Worm (Caenorhabditis elegans) whole organism, L4 larva: ENCODE results near the gene F37B12.3.
A peak's percentile ranks its signal among the peaks of the same experiment; 100 is the strongest.

Experiments used
- F49E8.2 ChIP-seq: sonication (generic microtip); optimal IDR thresholded peaks from 2 replicates; lab custom pipeline; 2016; ENCODE audit warnings: missing compliant biosample characterization, mild to moderate bottlenecking, missing genetic modification characterization, borderline replicate concordance
- T20F7.1 ChIP-seq: fragments of 200-800 bp; sonication (Bioruptor generic); optimal IDR thresholded peaks from 2 replicates; lab custom pipeline; 2018; ENCODE audit warnings: mild to moderate bottlenecking, missing genetic modification characterization, missing compliant biosample characterization
- T26A8.4 ChIP-seq: fragments of 200-800 bp; sonication (Bioruptor generic); IDR thresholded peaks from 2 replicates; pipeline ENCODE4 v1.3.6; 2022; ENCODE audit warnings: missing genetic modification characterization, missing compliant biosample characterization
- Y5F2A.4 ChIP-seq: fragments of 200-800 bp; sonication (Bioruptor generic); optimal IDR thresholded peaks from 2 replicates; lab custom pipeline; 2018; ENCODE audit warnings: mild to moderate bottlenecking, missing genetic modification characterization, missing compliant biosample characterization
- ZK337.2 ChIP-seq: fragments of 200-800 bp; sonication (Bioruptor generic); IDR thresholded peaks from 2 replicates; pipeline ENCODE4 v1.3.6; 2022; ENCODE audit warnings: missing genetic modification reagents, missing genetic modification characterization, missing compliant biosample characterization
- aly-2 ChIP-seq: sonication (generic microtip); optimal IDR thresholded peaks from 2 replicates; lab custom pipeline; 2018; ENCODE audit warnings: missing biosample characterization, missing genetic modification characterization
- ama-1 ChIP-seq: fragments of 150-350 bp; optimal IDR thresholded peaks from 2 replicates; lab custom pipeline; 2014; ENCODE audit warnings: inconsistent platforms, mixed read lengths
- arid-1 ChIP-seq: fragments of 200-800 bp; sonication (Bioruptor generic); conservative IDR thresholded peaks from 2 replicates; pipeline ENCODE4 v1.3.6; 2022; ENCODE audit warnings: missing genetic modification reagents, missing genetic modification characterization, missing compliant biosample characterization
- attf-4 ChIP-seq: sonication (generic microtip); optimal IDR thresholded peaks from 3 replicates; lab custom pipeline; 2017; ENCODE audit warnings: missing biosample characterization, missing genetic modification characterization
- ceh-44 ChIP-seq: fragments of 200-800 bp; sonication (Bioruptor generic); IDR thresholded peaks from 2 replicates; pipeline ENCODE4 v1.3.6; 2022; ENCODE audit warnings: missing genetic modification reagents, missing genetic modification characterization, missing compliant biosample characterization
- ceh-82 ChIP-seq: sonication (generic microtip); optimal IDR thresholded peaks from 2 replicates; lab custom pipeline; 2017; ENCODE audit warnings: missing biosample characterization, missing genetic modification characterization
- daf-16 ChIP-seq, 3 experiments: sonication (generic microtip); optimal IDR thresholded peaks; 2 replicates each; lab custom pipeline; 2016 to 2017; ENCODE audit warnings: missing genetic modification characterization in 3 of 3, missing genetic modification reagents in 3 of 3, mild to moderate bottlenecking in 2 of 3, missing compliant biosample characterization in 2 of 3, missing biosample characterization in 1 of 3, moderate library complexity in 1 of 3
- dmd-6 ChIP-seq: fragments of 200-800 bp; sonication (Bioruptor generic); IDR thresholded peaks from 2 replicates; pipeline ENCODE4 v1.3.6; 2022; ENCODE audit warnings: missing genetic modification reagents, missing genetic modification characterization, missing compliant biosample characterization
- dmd-9 ChIP-seq: fragments of 200-800 bp; sonication (Bioruptor generic); IDR thresholded peaks from 2 replicates; pipeline ENCODE4 v1.3.6; 2022; ENCODE audit warnings: missing genetic modification reagents, missing genetic modification characterization, missing compliant biosample characterization
- dve-1 ChIP-seq: sonication (generic microtip); optimal IDR thresholded peaks from 2 replicates; lab custom pipeline; 2017; ENCODE audit warnings: antibody characterized with exemption, mild to moderate bottlenecking, missing genetic modification characterization, missing compliant biosample characterization; ENCODE audit not compliant: insufficient read depth
- egl-27 ChIP-seq: sonication (generic microtip); optimal IDR thresholded peaks from 3 replicates; lab custom pipeline; 2017; ENCODE audit warnings: missing biosample characterization, missing genetic modification reagents, missing genetic modification characterization
- hif-1 ChIP-seq, 2 experiments: sonication (generic microtip); optimal IDR thresholded peaks; 2 replicates each; lab custom pipeline; 2016 to 2017; ENCODE audit warnings: missing compliant biosample characterization in 2 of 2, missing genetic modification characterization in 2 of 2, missing genetic modification reagents in 2 of 2, missing genotype in 2 of 2, mild to moderate bottlenecking in 1 of 2
- hlh-30 ChIP-seq: sonication (generic microtip); optimal IDR thresholded peaks from 2 replicates; lab custom pipeline; 2017; ENCODE audit warnings: antibody characterized with exemption, mild to moderate bottlenecking, missing genetic modification characterization, missing compliant biosample characterization; ENCODE audit not compliant: insufficient read depth
- jun-1 ChIP-seq: fragments of 150-350 bp; optimal IDR thresholded peaks from 2 replicates; lab custom pipeline; 2014; ENCODE audit warnings: missing biosample characterization, missing genetic modification reagents, missing genetic modification characterization
- lin-13 ChIP-seq: fragments of 150-350 bp; optimal IDR thresholded peaks from 2 replicates; lab custom pipeline; 2014; ENCODE audit warnings: missing biosample characterization, missing genetic modification reagents, missing genetic modification characterization
- lin-38 ChIP-seq: fragments of 200-800 bp; sonication (Bioruptor generic); IDR thresholded peaks from 2 replicates; pipeline ENCODE4 v1.3.6; 2022; ENCODE audit warnings: missing genetic modification reagents, missing genetic modification characterization, missing compliant biosample characterization
- lin-39 ChIP-seq: fragments of 150-350 bp; optimal IDR thresholded peaks from 2 replicates; lab custom pipeline; 2014; ENCODE audit warnings: missing biosample characterization, missing genetic modification reagents, missing genetic modification characterization
- lsy-2 ChIP-seq, 2 experiments: fragments of 150-350 bp in 1 of 2; sonication (generic microtip) in 1 of 2; optimal IDR thresholded peaks; 2 replicates each; lab custom pipeline; 2014 to 2017; ENCODE audit warnings: missing biosample characterization in 2 of 2, missing genetic modification characterization in 2 of 2
- madf-5 ChIP-seq, 2 experiments: fragments of 200-800 bp; sonication (Bioruptor generic); IDR thresholded peaks; 2 replicates each; pipeline ENCODE4 v1.3.6; 2022; ENCODE audit warnings: missing compliant biosample characterization in 2 of 2, missing genetic modification characterization in 2 of 2
- madf-9 ChIP-seq: fragments of 200-800 bp; sonication (Bioruptor generic); conservative IDR thresholded peaks from 2 replicates; pipeline ENCODE4 v1.3.6; 2022; ENCODE audit warnings: missing genetic modification reagents, missing genetic modification characterization, missing compliant biosample characterization
- mep-1 ChIP-seq: fragments of 150-350 bp; sonication (generic microtip); optimal IDR thresholded peaks from 3 replicates; lab custom pipeline; 2014; ENCODE audit warnings: missing biosample characterization, missing genetic modification characterization
- mes-2 ChIP-seq: sonication (generic microtip); optimal IDR thresholded peaks from 2 replicates; lab custom pipeline; 2016; ENCODE audit warnings: missing genotype, mild to moderate bottlenecking, missing genetic modification characterization, missing compliant biosample characterization; ENCODE audit not compliant: poor library complexity, severe bottlenecking
- nhr-102 ChIP-seq: sonication (generic microtip); optimal IDR thresholded peaks from 2 replicates; lab custom pipeline; 2016; ENCODE audit warnings: mild to moderate bottlenecking, missing genetic modification characterization, moderate library complexity, missing compliant biosample characterization
- nhr-48 ChIP-seq: sonication (generic microtip); optimal IDR thresholded peaks from 2 replicates; lab custom pipeline; 2016; ENCODE audit warnings: mild to moderate bottlenecking, missing genetic modification characterization, missing compliant biosample characterization
- nhr-6 ChIP-seq: fragments of 150-350 bp; optimal IDR thresholded peaks from 2 replicates; lab custom pipeline; 2014; ENCODE audit warnings: missing biosample characterization, missing genetic modification characterization
- nhr-76 ChIP-seq: fragments of 150-350 bp; optimal IDR thresholded peaks from 2 replicates; lab custom pipeline; 2014; ENCODE audit warnings: missing biosample characterization, missing genetic modification characterization
- nhr-77 ChIP-seq: fragments of 150-350 bp; optimal IDR thresholded peaks from 2 replicates; lab custom pipeline; 2014; ENCODE audit warnings: missing biosample characterization, missing genetic modification characterization
- set-16 ChIP-seq: fragments of 200-800 bp; sonication (Bioruptor generic); IDR thresholded peaks from 2 replicates; pipeline ENCODE4 v1.3.6; 2022; ENCODE audit warnings: missing genetic modification reagents, missing genetic modification characterization, missing compliant biosample characterization
- skn-1 ChIP-seq: fragments of 150-350 bp; optimal IDR thresholded peaks from 2 replicates; lab custom pipeline; 2014; ENCODE audit warnings: missing biosample characterization, missing genetic modification characterization
- spr-3 ChIP-seq: fragments of 200-800 bp; sonication (Bioruptor generic); optimal IDR thresholded peaks from 2 replicates; lab custom pipeline; 2018; ENCODE audit warnings: mild to moderate bottlenecking, missing genetic modification characterization, missing compliant biosample characterization
- tra-1 ChIP-seq: fragments of 200-800 bp; sonication (Bioruptor generic); IDR thresholded peaks from 2 replicates; pipeline ENCODE4 v1.3.6; 2022; ENCODE audit warnings: missing genetic modification reagents, missing genetic modification characterization, missing compliant biosample characterization
- unc-130 ChIP-seq: sonication (generic microtip); optimal IDR thresholded peaks from 2 replicates; lab custom pipeline; 2016; ENCODE audit warnings: missing genetic modification reagents, missing genetic modification characterization, missing compliant biosample characterization
- unc-62 ChIP-seq, 3 experiments: fragments of 150-350 bp in 1 of 3; sonication (generic microtip); optimal IDR thresholded peaks in 2 of 3; peaks in 1 of 3; 1 replicate in 1 of 3; 2 replicates in 2 of 3; lab custom pipeline; 2014 to 2017; ENCODE audit warnings: missing biosample characterization in 3 of 3, missing genetic modification characterization in 3 of 3, missing genetic modification reagents in 3 of 3, missing genotype in 1 of 3
- ztf-7 ChIP-seq: fragments of 150-350 bp; optimal IDR thresholded peaks from 2 replicates; lab custom pipeline; 2014; ENCODE audit warnings: missing biosample characterization, missing genetic modification characterization

Gene F37B12.3

DNA sequence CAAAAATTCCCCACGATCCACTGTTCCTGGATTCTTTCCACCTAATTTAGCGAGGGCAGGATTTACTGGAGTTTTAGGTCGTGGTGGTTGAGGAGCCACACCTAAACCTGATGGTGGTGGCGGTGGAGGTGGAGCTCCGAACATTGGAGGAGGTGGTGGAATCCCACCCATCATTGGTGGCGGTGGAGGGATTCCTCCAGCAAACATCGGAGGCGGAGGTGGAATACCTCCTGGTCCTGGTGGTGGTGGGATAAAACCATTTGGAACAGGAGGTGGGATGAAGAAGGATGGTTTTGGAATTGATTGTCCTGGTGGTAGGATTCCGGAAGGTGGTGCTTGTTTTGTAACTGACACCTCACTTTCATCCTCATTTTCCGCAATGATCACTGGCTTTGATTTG, 28.6 kb upstream of the F37B12.3 start:
- TF ChIP-seq dmd-9 (GFP tag; lab: Robert Waterston, UW): 0 out of 2 replicates have a peak, but pooled peaks have one; percentile 5
- TF ChIP-seq lin-39 (tag; lab: Kevin White, UChicago): no peak
- peak in 1 of 2 experiments; percentile 6 for TF ChIP-seq unc-62 (GFP tag; optimal IDR thresholded peaks at IDR 0.05 in 1 of 2; lab: Kevin White, UChicago)
- no peak for TF ChIP-seq unc-62 (tag; optimal IDR thresholded peaks at IDR 0.05; lab: Kevin White, UChicago)
- no peak for TF ChIP-seq ZK337.2 (GFP tag; lab: Robert Waterston, UW)
- peak; percentile 72 for TF ChIP-seq set-16 (GFP tag; lab: Robert Waterston, UW)

ce11 chrII:9064437-9064836, 23.2 kb upstream of the F37B12.3 start:
- TF ChIP-seq unc-130 (no peak), unc-62 (GFP tag; optimal IDR thresholded peaks at IDR 0.05 in 1 of 2; lab: Kevin White, UChicago) (peak in 1 of 2 experiments; percentile 80), unc-62 (tag; optimal IDR thresholded peaks at IDR 0.05; lab: Kevin White, UChicago) (no peak)

DNA sequence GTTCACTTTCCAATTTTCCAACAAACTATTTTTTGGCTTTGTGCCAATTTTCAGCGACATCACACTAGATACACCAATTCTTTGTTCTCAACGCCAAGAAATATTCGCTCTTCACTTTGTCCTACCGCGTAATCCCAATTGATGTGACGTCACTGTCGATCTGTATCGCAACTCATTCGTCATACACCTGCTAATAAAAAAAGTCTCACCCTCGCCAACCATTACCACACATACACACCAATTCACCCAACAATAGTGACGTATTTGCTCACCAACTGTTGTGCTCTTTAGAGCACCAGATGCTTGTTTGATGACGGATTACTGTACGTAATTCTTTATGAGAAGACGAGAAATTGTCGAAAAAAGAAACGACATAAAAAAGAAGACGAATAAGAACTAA, 22.1 kb upstream of the F37B12.3 start:
- TF ChIP-seq lsy-2 (tag; optimal IDR thresholded peaks at IDR 0.05; lab: Kevin White, UChicago) (peak in 1 of 2 experiments; percentile 44), ceh-82 (tag; lab: Kevin White, UChicago) (no peak), T20F7.1 (no peak), ama-1 (lab: Kevin White, UChicago) (peak; percentile 13), spr-3 (GFP tag; lab: Kevin White, UChicago) (no peak), mes-2 (tag; lab: Kevin White, UChicago) (no peak), Y5F2A.4 (no peak), ceh-44 (GFP tag; lab: Robert Waterston, UW) (no peak), arid-1 (GFP tag; lab: Robert Waterston, UW) (no peak), unc-62 (GFP tag; optimal IDR thresholded peaks at IDR 0.05 in 1 of 2; lab: Kevin White, UChicago) (no peak), unc-62 (tag; optimal IDR thresholded peaks at IDR 0.05; lab: Kevin White, UChicago) (no peak), F49E8.2 (tag; lab: Kevin White, UChicago) (no peak), mep-1 (tag; lab: Kevin White, UChicago) (peak; percentile 20), tra-1 (GFP tag; lab: Robert Waterston, UW) (no peak), ztf-7 (tag; lab: Kevin White, UChicago) (no peak), nhr-76 (no peak), nhr-6 (tag; lab: Kevin White, UChicago) (peak; percentile 53), skn-1 (tag; lab: Kevin White, UChicago) (no peak)

DNA sequence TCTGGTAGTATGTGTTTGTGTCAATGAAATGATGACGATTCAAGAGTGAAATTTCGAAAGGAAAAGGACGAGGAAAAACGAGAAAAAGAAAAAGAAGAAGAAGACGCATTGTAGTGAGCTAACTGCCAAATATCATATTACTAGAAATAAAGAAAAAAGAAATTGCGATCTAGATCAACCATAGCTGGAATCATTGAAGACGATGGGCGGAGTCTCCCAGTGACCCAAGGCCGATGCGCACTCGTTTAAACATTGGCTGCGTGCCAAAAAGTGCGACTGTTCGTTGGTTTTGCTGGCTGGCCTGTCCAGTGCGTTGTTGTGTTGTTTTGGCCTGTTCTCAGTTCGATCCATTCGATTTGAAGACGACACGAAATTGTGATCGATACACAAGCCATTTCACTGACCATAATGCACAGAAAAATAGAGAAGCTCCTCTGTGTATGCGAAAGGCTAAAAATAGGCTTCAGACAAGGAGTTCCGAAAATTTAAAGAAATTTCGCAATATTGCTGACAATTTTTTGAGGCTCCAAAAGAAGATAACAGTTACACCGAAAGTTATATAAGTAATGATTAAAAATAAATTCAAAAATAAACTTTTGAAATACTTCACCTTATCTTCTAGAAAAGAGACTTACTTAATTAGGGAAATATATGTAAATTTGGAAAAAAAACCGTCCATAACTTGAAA, 21.2 kb upstream of the F37B12.3 start:
- TF ChIP-seq dmd-9 (GFP tag; lab: Robert Waterston, UW): no peak
- TF ChIP-seq madf-5 (GFP tag; IDR thresholded peaks at IDR 0.05; lab: Robert Waterston, UW): no peak
- TF ChIP-seq unc-62 (GFP tag; optimal IDR thresholded peaks at IDR 0.05 in 1 of 2; lab: Kevin White, UChicago): peak in 1 of 2 experiments; percentile 12
- no peak for TF ChIP-seq unc-62 (tag; optimal IDR thresholded peaks at IDR 0.05; lab: Kevin White, UChicago)
- TF ChIP-seq jun-1 (tag; lab: Kevin White, UChicago): no peak
- TF ChIP-seq dve-1: no peak
- no peak for TF ChIP-seq daf-16 (GFP tag; optimal IDR thresholded peaks at IDR 0.05; lab: Kevin White, UChicago)
- TF ChIP-seq daf-16 (tag; optimal IDR thresholded peaks at IDR 0.05; lab: Kevin White, UChicago): peak; percentile 10

- TF ChIP-seq mep-1 (tag; lab: Kevin White, UChicago): peak; percentile 89
- no peak for TF ChIP-seq attf-4 (tag; lab: Kevin White, UChicago)
- peak; percentile 20 for TF ChIP-seq nhr-102 (tag; lab: Kevin White, UChicago)
- peak; percentile 69 for TF ChIP-seq dmd-6
- peak; percentile 68 for TF ChIP-seq nhr-77 (tag; lab: Kevin White, UChicago)
- TF ChIP-seq nhr-48 (tag; lab: Kevin White, UChicago): peak; percentile 43
- no peak for TF ChIP-seq jun-1 (tag; lab: Kevin White, UChicago)
- peak; percentile 28; the same call in 1 of the 2 replicates for TF ChIP-seq arid-1 (GFP tag; lab: Robert Waterston, UW)
- TF ChIP-seq hlh-30: peak; percentile 71
- peak; percentile 53 for TF ChIP-seq tra-1 (GFP tag; lab: Robert Waterston, UW)
- peak; percentile 56; the same call in 1 of the 2 replicates for TF ChIP-seq lin-38 (GFP tag; lab: Robert Waterston, UW)
- TF ChIP-seq madf-9 (GFP tag; lab: Robert Waterston, UW): no peak
- no peak for TF ChIP-seq T26A8.4 (GFP tag; lab: Robert Waterston, UW)
- TF ChIP-seq egl-27: peak; percentile 3
- TF ChIP-seq hif-1 (tag; optimal IDR thresholded peaks at IDR 0.05; lab: Kevin White, UChicago): peak in 1 of 2 experiments; percentile 74
- TF ChIP-seq aly-2: no peak
- peak; percentile 59 for TF ChIP-seq lin-13 (GFP tag; lab: Kevin White, UChicago)
Observed at ce11 chrII:9061557-9062183, 20.5 kb upstream of the F37B12.3 start.
